Worm (Caenorhabditis elegans): ENCODE measurements around the gene C09H10.9.

DNA sequence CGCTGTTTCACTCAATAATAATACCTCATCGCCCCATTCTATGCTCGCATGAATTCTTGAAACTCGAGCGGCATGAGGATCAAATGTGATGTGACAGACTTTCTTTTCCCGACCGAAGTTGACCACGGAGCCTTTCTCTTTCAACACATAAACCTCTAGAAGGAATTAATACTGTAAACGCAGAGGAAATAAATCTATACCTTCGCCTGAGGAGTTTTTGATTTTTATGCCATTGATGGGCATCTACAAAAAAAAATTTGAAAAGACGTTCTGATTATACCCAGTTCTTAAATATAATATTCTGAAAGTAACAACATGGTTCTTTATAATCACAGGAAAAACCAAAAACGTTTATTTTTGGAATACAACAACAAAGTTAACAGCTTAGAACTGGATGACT lies 8.0 kb upstream of the C09H10.9 start, which contains the start of gene nbs-1:
- TF ChIP-seq ztf-11 (tag; optimal IDR thresholded peaks at IDR 0.05) (no peak), lsy-2 (tag; optimal IDR thresholded peaks at IDR 0.05) (no peak), sma-9 (GFP tag; optimal IDR thresholded peaks at IDR 0.05) (no peak), sma-9 (tag; optimal IDR thresholded peaks at IDR 0.05) (no peak), nhr-6 (tag; optimal IDR thresholded peaks at IDR 0.05) (no peak), ama-1 (optimal IDR thresholded peaks at IDR 0.05) (no peak), unc-62 (GFP tag; optimal IDR thresholded peaks at IDR 0.05) (no peak), zag-1 (tag; optimal IDR thresholded peaks at IDR 0.05) (no peak), lin-39 (tag; optimal IDR thresholded peaks at IDR 0.05) (no peak), nhr-10 (tag; optimal IDR thresholded peaks at IDR 0.05) (no peak), ZK546.5 (tag; optimal IDR thresholded peaks at IDR 0.05) (no peak), egl-27 (tag; optimal IDR thresholded peaks at IDR 0.05) (no peak), elt-3 (tag; optimal IDR thresholded peaks at IDR 0.05) (no peak), unc-55 (GFP tag; optimal IDR thresholded peaks at IDR 0.05) (no peak), nhr-237 (tag; optimal IDR thresholded peaks at IDR 0.05) (no peak)
